Worm (Caenorhabditis elegans) whole organism, early embryonic: ENCODE data around the gene F54F7.9.

ENCODE experiments used
- ceh-13 ChIP-seq: fragments of 200-800 bp; sonication (Bioruptor generic); optimal IDR thresholded peaks from 2 replicates; lab custom pipeline; 2018; ENCODE audit warnings: mild to moderate bottlenecking, missing genetic modification characterization, missing compliant biosample characterization
- flt-1 ChIP-seq: fragments of 200-800 bp; sonication (Bioruptor generic); IDR thresholded peaks from 2 replicates; pipeline ENCODE4 v1.3.6; 2022; ENCODE audit warnings: missing genetic modification characterization, missing compliant biosample characterization
- sea-1 ChIP-seq: fragments of 200-800 bp; sonication (Bioruptor generic); conservative IDR thresholded peaks from 2 replicates; pipeline ENCODE4 v1.3.6; 2022; ENCODE audit warnings: missing genetic modification characterization, missing compliant biosample characterization

ce11 chrX:11885577-11885976 is 37.1 kb upstream of the F54F7.9 start, which contains the start of gene Y62H9A.7:
- TF ChIP-seq ceh-13 (GFP tag; lab: Kevin White, UChicago) (no peak), sea-1 (GFP tag; lab: Robert Waterston, UW) (no peak), flt-1 (GFP tag; lab: Robert Waterston, UW) (no peak)
